Worm (Caenorhabditis elegans): ENCODE results near the gene Y43E12A.2.

The Y43E12A.2 gene

ce11 chrIV:11030117-11030516, 48.3 kb downstream of the Y43E12A.2 start:
- TF ChIP-seq elt-4 (tag; optimal IDR thresholded peaks at IDR 0.05), result no peak
- TF ChIP-seq unc-42 (tag; optimal IDR thresholded peaks at IDR 0.05), result no peak

DNA sequence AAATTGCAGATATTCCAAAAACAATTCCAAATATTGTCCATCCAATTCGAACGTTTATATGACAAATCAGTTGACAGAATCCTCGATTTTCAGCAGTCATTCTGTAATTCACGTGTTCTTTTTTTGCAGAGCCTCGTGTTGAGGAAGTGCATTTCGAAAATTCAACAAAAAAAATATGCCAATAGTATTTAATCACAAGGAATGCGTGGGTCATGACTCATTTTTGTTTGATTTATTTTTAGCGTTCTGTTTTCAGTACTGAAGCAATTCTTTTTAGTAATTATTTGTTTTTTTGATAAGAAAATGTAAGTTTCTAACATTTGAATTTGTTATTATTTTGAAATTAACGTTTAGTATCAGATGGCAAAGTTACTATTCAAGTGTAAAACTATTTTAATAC, 49.0 kb downstream of the Y43E12A.2 start, which contains the start of gene hrg-4:
Gene hrg-4 (minus strand): TSS at position 101 of the 400 bp plus-strand sequence.
- TF ChIP-seq pha-2 (tag; optimal IDR thresholded peaks at IDR 0.05), result no peak

DNA sequence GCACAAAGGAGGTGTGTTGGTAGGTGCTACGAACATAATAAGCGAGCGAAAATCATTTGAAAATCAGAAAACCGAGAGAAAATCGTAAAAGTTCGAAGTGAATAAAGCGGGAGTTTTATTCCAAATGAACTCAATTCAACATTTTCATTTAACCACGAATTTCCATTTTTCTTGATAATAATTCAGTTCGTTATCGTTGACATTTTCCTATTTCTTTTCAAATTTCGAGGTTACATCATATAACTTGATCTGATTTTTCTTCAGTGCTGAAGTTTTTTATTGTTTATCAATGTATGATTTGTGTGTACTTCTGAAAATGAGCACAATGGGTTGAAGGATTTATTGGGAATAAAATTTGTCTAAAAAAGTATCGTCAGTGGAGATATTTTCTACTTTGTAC, 49.8 kb downstream of the Y43E12A.2 start:
- TF ChIP-seq syd-9 (tag; optimal IDR thresholded peaks at IDR 0.05) (no peak), ceh-30 (tag; optimal IDR thresholded peaks at IDR 0.05) (no peak), ama-1 (optimal IDR thresholded peaks at IDR 0.05) (no peak), rnt-1 (tag; optimal IDR thresholded peaks at IDR 0.05) (no peak), pha-4 (tag; optimal IDR thresholded peaks at IDR 0.05) (no peak), pag-3 (tag; optimal IDR thresholded peaks at IDR 0.05; ENCODE audit: borderline replicate concordance) (no peak), C38D4.7 (GFP tag; optimal IDR thresholded peaks at IDR 0.05) (no peak)

DNA sequence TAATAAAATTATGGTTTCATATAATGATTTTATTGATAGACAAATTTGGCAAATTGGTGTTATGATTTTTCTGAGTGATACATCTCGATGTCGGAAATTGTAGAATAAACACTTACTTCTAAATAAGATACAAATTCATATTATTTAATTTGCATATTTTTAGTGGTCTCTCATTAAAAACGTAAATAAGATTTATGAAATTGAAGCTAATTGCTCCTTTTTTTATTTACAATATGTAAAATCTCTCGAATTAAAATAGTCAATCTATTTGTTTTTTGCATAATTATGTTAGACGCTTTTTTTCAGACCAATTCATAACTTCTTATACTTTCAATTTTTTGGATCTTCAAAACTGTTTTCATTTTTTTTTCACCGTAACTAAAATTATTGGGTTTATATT, 50.4 kb downstream of the Y43E12A.2 start, which contains the start of gene hrg-6:
Gene hrg-6 (plus strand): TSS at position 301 of the 400 bp plus-strand sequence.
- TF ChIP-seq lim-6 (tag; optimal IDR thresholded peaks at IDR 0.05) (no peak), ceh-14 (tag; optimal IDR thresholded peaks at IDR 0.05) (no peak), pat-9 (tag; optimal IDR thresholded peaks at IDR 0.05) (no peak), unc-86 (tag; optimal IDR thresholded peaks at IDR 0.05) (no peak), gmeb-2 (tag; optimal IDR thresholded peaks at IDR 0.05) (no peak), ahr-1 (tag; optimal IDR thresholded peaks at IDR 0.05) (no peak)

Data from whole organism, late embryonic.